Worm (Caenorhabditis elegans): ENCODE data around the gene T12A2.21.

T12A2.21 gene

ce11 chrIII:6258262-6258661 lies 21.7 kb upstream of the T12A2.21 start, which contains the start of gene srg-1:
srg-1 (minus strand) TSS chrIII:6258362.
- no peak for TF ChIP-seq lin-32 (GFP tag; optimal IDR thresholded peaks at IDR 0.05)
- no peak for TF ChIP-seq nhr-237 (tag; optimal IDR thresholded peaks at IDR 0.05)
- TF ChIP-seq mep-1 (tag; optimal IDR thresholded peaks at IDR 0.05), result no peak
- no peak for TF ChIP-seq ceh-83 (GFP tag; optimal IDR thresholded peaks at IDR 0.05)
- no peak for TF ChIP-seq zip-8 (tag; optimal IDR thresholded peaks at IDR 0.05)
- no peak for TF ChIP-seq nhr-12 (tag; optimal IDR thresholded peaks at IDR 0.05)
- TF ChIP-seq M03D4.4 (tag; optimal IDR thresholded peaks at IDR 0.05), result no peak
- no peak for TF ChIP-seq nhr-28 (tag; optimal IDR thresholded peaks at IDR 0.05)
- no peak for TF ChIP-seq elt-1 (tag; optimal IDR thresholded peaks at IDR 0.05; ENCODE audit: borderline replicate concordance, insufficient read depth)
- TF ChIP-seq mab-5 (tag; optimal IDR thresholded peaks at IDR 0.05), result no peak
- no peak for TF ChIP-seq lin-13 (tag; optimal IDR thresholded peaks at IDR 0.05)
- TF ChIP-seq ceh-43 (GFP tag; optimal IDR thresholded peaks at IDR 0.05), result no peak
- TF ChIP-seq ham-2 (GFP tag; optimal IDR thresholded peaks at IDR 0.05), result no peak
- TF ChIP-seq sem-2 (GFP tag; optimal IDR thresholded peaks at IDR 0.05), result no peak
- TF ChIP-seq pha-4 (tag; optimal IDR thresholded peaks at IDR 0.05), result no peak
- TF ChIP-seq mls-2 (tag; optimal IDR thresholded peaks at IDR 0.05), result no peak
- no peak for TF ChIP-seq nhr-76 (tag; optimal IDR thresholded peaks at IDR 0.05)

ce11 chrIII:6256675-6257074 lies 20.1 kb upstream of the T12A2.21 start, which contains the start of gene srg-9:
srg-9 (minus strand) TSS chrIII:6256775.
- TF ChIP-seq elt-3 (tag; optimal IDR thresholded peaks at IDR 0.05) (no peak), nhr-76 (tag; optimal IDR thresholded peaks at IDR 0.05) (no peak), drap-1 (GFP tag; optimal IDR thresholded peaks at IDR 0.05) (no peak), cnd-1 (tag; optimal IDR thresholded peaks at IDR 0.05) (no peak), hlh-1 (tag; optimal IDR thresholded peaks at IDR 0.05) (no peak), sptf-1 (tag; optimal IDR thresholded peaks at IDR 0.05) (no peak), M03D4.4 (tag; optimal IDR thresholded peaks at IDR 0.05) (no peak), mep-1 (tag; optimal IDR thresholded peaks at IDR 0.05) (no peak), mls-2 (tag; optimal IDR thresholded peaks at IDR 0.05) (no peak), nhr-237 (tag; optimal IDR thresholded peaks at IDR 0.05) (no peak), bed-3 (GFP tag; optimal IDR thresholded peaks at IDR 0.05) (no peak), sem-2 (GFP tag; optimal IDR thresholded peaks at IDR 0.05) (no peak), unc-39 (tag; optimal IDR thresholded peaks at IDR 0.05) (no peak), nhr-12 (tag; optimal IDR thresholded peaks at IDR 0.05) (no peak), zip-8 (tag; optimal IDR thresholded peaks at IDR 0.05) (no peak), ceh-39 (tag; optimal IDR thresholded peaks at IDR 0.05) (no peak), elt-1 (tag; optimal IDR thresholded peaks at IDR 0.05; ENCODE audit: borderline replicate concordance, insufficient read depth) (no peak)

ce11 chrIII:6254737-6255136 lies 18.2 kb upstream of the T12A2.21 start, which contains the start of gene srg-8:
srg-8 (minus strand) TSS chrIII:6254837.
- TF ChIP-seq unc-120 (tag; optimal IDR thresholded peaks at IDR 0.05; ENCODE audit: poor library complexity, severe bottlenecking) (no peak), mep-1 (tag; optimal IDR thresholded peaks at IDR 0.05) (no peak), ceh-83 (GFP tag; optimal IDR thresholded peaks at IDR 0.05) (no peak), unc-39 (tag; optimal IDR thresholded peaks at IDR 0.05) (no peak), zip-8 (tag; optimal IDR thresholded peaks at IDR 0.05) (no peak), unc-62 (GFP tag; optimal IDR thresholded peaks at IDR 0.05) (no peak), mab-5 (tag; optimal IDR thresholded peaks at IDR 0.05) (no peak)

- TF ChIP-seq lsy-2 (tag; optimal IDR thresholded peaks at IDR 0.05) (no peak), zip-8 (tag; optimal IDR thresholded peaks at IDR 0.05) (no peak), sem-2 (GFP tag; optimal IDR thresholded peaks at IDR 0.05) (no peak), ceh-39 (tag; optimal IDR thresholded peaks at IDR 0.05) (no peak), nhr-2 (tag; optimal IDR thresholded peaks at IDR 0.05) (no peak), tbx-8 (GFP tag; optimal IDR thresholded peaks at IDR 0.05) (no peak), mab-5 (tag; optimal IDR thresholded peaks at IDR 0.05) (no peak), hlh-1 (tag; optimal IDR thresholded peaks at IDR 0.05) (no peak), elt-1 (tag; optimal IDR thresholded peaks at IDR 0.05; ENCODE audit: borderline replicate concordance, insufficient read depth) (no peak), bed-3 (GFP tag; optimal IDR thresholded peaks at IDR 0.05) (no peak), unc-39 (tag; optimal IDR thresholded peaks at IDR 0.05) (no peak), pha-4 (tag; optimal IDR thresholded peaks at IDR 0.05) (no peak), unc-62 (GFP tag; optimal IDR thresholded peaks at IDR 0.05) (no peak)
These were observed 15.0 kb upstream of the T12A2.21 start, which contains the start of gene amdh-1 for ce11 chrIII:6251511-6251910. amdh-1 (plus strand) TSS chrIII:6251811.

- TF ChIP-seq snpc-4 (tag; optimal IDR thresholded peaks at IDR 0.05), result no peak
- TF ChIP-seq mep-1 (tag; optimal IDR thresholded peaks at IDR 0.05), result peak; percentile 54
- no peak for TF ChIP-seq ceh-39 (tag; optimal IDR thresholded peaks at IDR 0.05)
- no peak for TF ChIP-seq drap-1 (GFP tag; optimal IDR thresholded peaks at IDR 0.05)
These were observed 11.6 kb upstream of the T12A2.21 start, which contains the start of the genes gen-1 and stt-3 for ce11 chrIII:6248064-6248687. gen-1 (minus strand) TSS chrIII:6248158. stt-3 (plus strand) TSS chrIII:6248637.
